In genomic region chr3L:16131264-16132066, dm6 we compare ENCODE assay signal across 1 fruit fly cellular context.
TF ChIP-seq lines count a peak whose summit lies in the region.

TSS of gene Trs20 (minus strand) at chr3L:16131632.
TSS of gene elg1 (plus strand) at chr3L:16132028.

TF ChIP-seq in whole organism, embryonic, 481 proteins besides CTCF, POLR2A, EP300 and RAD21 (continued from another document and continues in another):
- TF ChIP-seq Fer2 (tag; optimal IDR thresholded peaks at IDR 0.05; lab: Kevin White, UChicago), result peak; percentile 24
- TF ChIP-seq CG33213 (GFP tag; optimal IDR thresholded peaks at IDR 0.05; lab: Kevin White, UChicago), result no peak
- TF ChIP-seq CG16863 (GFP tag; optimal IDR thresholded peaks at IDR 0.05; lab: Kevin White, UChicago), result no peak
- no peak for TF ChIP-seq usp (GFP tag; optimal IDR thresholded peaks at IDR 0.05; lab: Kevin White, UChicago)
- TF ChIP-seq Antp (GFP tag; optimal IDR thresholded peaks at IDR 0.05; lab: Kevin White, UChicago), result no peak
- no peak for TF ChIP-seq Neu2 (GFP tag; optimal IDR thresholded peaks at IDR 0.05; lab: Kevin White, UChicago; ENCODE audit: borderline replicate concordance)
- peak; percentile 47 for TF ChIP-seq Ptx1 (GFP tag; IDR thresholded peaks at IDR 0.05; lab: Robert Waterston, UW)
- TF ChIP-seq otp (GFP tag; IDR thresholded peaks at IDR 0.05; lab: Robert Waterston, UW), result no peak
- peak; percentile 56; the same call in 2 of the 3 replicates for TF ChIP-seq CG11695 (GFP tag; IDR thresholded peaks at IDR 0.05; lab: Robert Waterston, UW)
- TF ChIP-seq luna (GFP tag; optimal IDR thresholded peaks at IDR 0.05; lab: Kevin White, UChicago), result no peak
- no peak for TF ChIP-seq pum (GFP tag; optimal IDR thresholded peaks at IDR 0.05; lab: Kevin White, UChicago)
- TF ChIP-seq danr (GFP tag; IDR thresholded peaks at IDR 0.05; lab: Robert Waterston, UW), result no peak
- no peak for TF ChIP-seq toy (GFP tag; IDR thresholded peaks at IDR 0.05; lab: Robert Waterston, UW)
- TF ChIP-seq CG10366 (GFP tag; IDR thresholded peaks at IDR 0.05; lab: Robert Waterston, UW), result no peak; the same call in 1 of the 2 replicates
- no peak for TF ChIP-seq Mrtf (GFP tag; IDR thresholded peaks at IDR 0.05; lab: Robert Waterston, UW)
- no peak for TF ChIP-seq CG4360 (GFP tag; IDR thresholded peaks at IDR 0.05; lab: Robert Waterston, UW)
- TF ChIP-seq Xrp1 (GFP tag; IDR thresholded peaks at IDR 0.05; lab: Robert Waterston, UW), result no peak; the same call in 1 of the 2 replicates
- peak; percentile 59; the same call in 1 of the 2 replicates for TF ChIP-seq slbo (GFP tag; IDR thresholded peaks at IDR 0.05; lab: Robert Waterston, UW)
- TF ChIP-seq gce (GFP tag; IDR thresholded peaks at IDR 0.05; lab: Robert Waterston, UW), result no peak
- TF ChIP-seq CG11085 (GFP tag; IDR thresholded peaks at IDR 0.05; lab: Robert Waterston, UW), result no peak
- TF ChIP-seq pan (optimal IDR thresholded peaks at IDR 0.05; lab: Kevin White, UChicago), result no peak
- peak in 1 of 2 experiments; percentile 11 for TF ChIP-seq pan (GFP tag; optimal IDR thresholded peaks at IDR 0.05 in 1 of 2, IDR thresholded peaks at IDR 0.05 in 1 of 2)
- TF ChIP-seq Mad (GFP tag; optimal IDR thresholded peaks at IDR 0.05; lab: Kevin White, UChicago), result no peak
- peak; percentile 30 for TF ChIP-seq unpg (GFP tag; optimal IDR thresholded peaks at IDR 0.05; lab: Kevin White, UChicago)
- TF ChIP-seq lilli (GFP tag; optimal IDR thresholded peaks at IDR 0.05; lab: Kevin White, UChicago), result peak; percentile 45
- no peak for TF ChIP-seq CG4707 (GFP tag; optimal IDR thresholded peaks at IDR 0.05; lab: Kevin White, UChicago)
- peak; percentile 35 for TF ChIP-seq Xbp1 (GFP tag; optimal IDR thresholded peaks at IDR 0.05; lab: Kevin White, UChicago)
- peak; percentile 51 for TF ChIP-seq CG3281 (GFP tag; optimal IDR thresholded peaks at IDR 0.05; lab: Kevin White, UChicago)
- peak; percentile 46 for TF ChIP-seq pzg (GFP tag; optimal IDR thresholded peaks at IDR 0.05; lab: Kevin White, UChicago)
- TF ChIP-seq CG10959 (GFP tag; IDR thresholded peaks at IDR 0.05; lab: Robert Waterston, UW), result no peak
- TF ChIP-seq trh (GFP tag; optimal IDR thresholded peaks at IDR 0.05; lab: Kevin White, UChicago), result no peak
- no peak for TF ChIP-seq her (GFP tag; optimal IDR thresholded peaks at IDR 0.05; lab: Kevin White, UChicago)
- TF ChIP-seq fd3F (GFP tag; optimal IDR thresholded peaks at IDR 0.05; lab: Kevin White, UChicago), result peak; percentile 46
- no peak for TF ChIP-seq grn (GFP tag; optimal IDR thresholded peaks at IDR 0.05; lab: Kevin White, UChicago)
- 0 out of 2 replicates have a peak, but pooled peaks have one; percentile 33 for TF ChIP-seq onecut (GFP tag; IDR thresholded peaks at IDR 0.05; lab: Robert Waterston, UW)
- TF ChIP-seq CG7745 (tag; optimal IDR thresholded peaks at IDR 0.05; lab: Kevin White, UChicago), result no peak
- peak; percentile 71 for TF ChIP-seq CG30020 (tag; optimal IDR thresholded peaks at IDR 0.05; lab: Kevin White, UChicago)
- peak; percentile 79; the same call in 1 of the 2 replicates for TF ChIP-seq E2f2 (GFP tag; IDR thresholded peaks at IDR 0.05; lab: Robert Waterston, UW)
- TF ChIP-seq pb (GFP tag; optimal IDR thresholded peaks at IDR 0.05; lab: Kevin White, UChicago), result no peak
- no peak for TF ChIP-seq ttk (GFP tag; IDR thresholded peaks at IDR 0.05; lab: Robert Waterston, UW)
- no peak for TF ChIP-seq Side (GFP tag; optimal IDR thresholded peaks at IDR 0.05; lab: Kevin White, UChicago)
- TF ChIP-seq CG10431 (GFP tag; optimal IDR thresholded peaks at IDR 0.05; lab: Kevin White, UChicago), result peak; percentile 28
- TF ChIP-seq CG4424 (GFP tag; optimal IDR thresholded peaks at IDR 0.05; lab: Kevin White, UChicago), result peak; percentile 43
- peak; percentile 62 for TF ChIP-seq CG9437 (GFP tag; optimal IDR thresholded peaks at IDR 0.05; lab: Kevin White, UChicago)
- no peak for TF ChIP-seq CG30431 (GFP tag; optimal IDR thresholded peaks at IDR 0.05; lab: Kevin White, UChicago)
- no peak for TF ChIP-seq Taf1 (GFP tag; IDR thresholded peaks at IDR 0.05; lab: Robert Waterston, UW)
- peak; percentile 56 for TF ChIP-seq CG10209 (GFP tag; optimal IDR thresholded peaks at IDR 0.05; lab: Kevin White, UChicago)
- no peak for TF ChIP-seq hkb (optimal IDR thresholded peaks at IDR 0.05; lab: Kevin White, UChicago)
- 0 out of 2 replicates have a peak, but pooled peaks have one; percentile 25 for TF ChIP-seq hkb (GFP tag; IDR thresholded peaks at IDR 0.05; lab: Robert Waterston, UW)
- peak; percentile 60 for TF ChIP-seq CG17385 (GFP tag; optimal IDR thresholded peaks at IDR 0.05; lab: Kevin White, UChicago)
- no peak for TF ChIP-seq CG2875 (GFP tag; optimal IDR thresholded peaks at IDR 0.05; lab: Kevin White, UChicago)
- 0 out of 2 replicates have a peak, but pooled peaks have one; percentile 27 for TF ChIP-seq CG4404 (GFP tag; IDR thresholded peaks at IDR 0.05; lab: Robert Waterston, UW)
- no peak for TF ChIP-seq sim (GFP tag; IDR thresholded peaks at IDR 0.05; lab: Robert Waterston, UW)
- TF ChIP-seq Fer3 (tag; optimal IDR thresholded peaks at IDR 0.05; lab: Kevin White, UChicago), result peak; percentile 40
- no peak for TF ChIP-seq sens-2 (GFP tag; IDR thresholded peaks at IDR 0.05; lab: Robert Waterston, UW)
- no peak for TF ChIP-seq Optix (GFP tag; IDR thresholded peaks at IDR 0.05; lab: Robert Waterston, UW)
- TF ChIP-seq jigr1 (GFP tag; IDR thresholded peaks at IDR 0.05; lab: Robert Waterston, UW), result no peak
- TF ChIP-seq crc (GFP tag; optimal IDR thresholded peaks at IDR 0.05; lab: Kevin White, UChicago), result no peak
- peak; percentile 2 for TF ChIP-seq bcd (GFP tag; optimal IDR thresholded peaks at IDR 0.05; lab: Kevin White, UChicago)
- TF ChIP-seq kay (GFP tag; optimal IDR thresholded peaks at IDR 0.05; lab: Kevin White, UChicago), result no peak
- peak; percentile 21 for TF ChIP-seq Chrac-16 (GFP tag; optimal IDR thresholded peaks at IDR 0.05; lab: Kevin White, UChicago)
- TF ChIP-seq ac (GFP tag; optimal IDR thresholded peaks at IDR 0.05; lab: Kevin White, UChicago), result no peak
- TF ChIP-seq CG2129 (GFP tag; IDR thresholded peaks at IDR 0.05; lab: Robert Waterston, UW; ENCODE audit: partially characterized antibody), result no peak
- no peak for TF ChIP-seq Trl (optimal IDR thresholded peaks at IDR 0.05; lab: Kevin White, UChicago)
- TF ChIP-seq Trl (GFP tag; optimal IDR thresholded peaks at IDR 0.05; lab: Kevin White, UChicago), result no peak
- TF ChIP-seq vfl (GFP tag; optimal IDR thresholded peaks at IDR 0.05; lab: Kevin White, UChicago), result no peak
- TF ChIP-seq C15 (GFP tag; IDR thresholded peaks at IDR 0.05; lab: Robert Waterston, UW), result no peak
- no peak for TF ChIP-seq jumu (GFP tag; optimal IDR thresholded peaks at IDR 0.05; lab: Kevin White, UChicago)
- TF ChIP-seq CG14965 (GFP tag; optimal IDR thresholded peaks at IDR 0.05; lab: Kevin White, UChicago; ENCODE audit: borderline replicate concordance), result no peak
- TF ChIP-seq Pdp1 (GFP tag; optimal IDR thresholded peaks at IDR 0.05; lab: Kevin White, UChicago), result peak in 1 of 2 experiments; percentile 5
- no peak for TF ChIP-seq GATAe (GFP tag; conservative IDR thresholded peaks at IDR 0.05; lab: Robert Waterston, UW)
- TF ChIP-seq Deaf1 (tag; optimal IDR thresholded peaks at IDR 0.05; lab: Kevin White, UChicago), result no peak
- peak; percentile 74 for TF ChIP-seq D19A (tag; optimal IDR thresholded peaks at IDR 0.05; lab: Kevin White, UChicago)
- TF ChIP-seq CG12744 (GFP tag; optimal IDR thresholded peaks at IDR 0.05; lab: Kevin White, UChicago), result no peak
- TF ChIP-seq CG7372 (GFP tag; IDR thresholded peaks at IDR 0.05; lab: Robert Waterston, UW), result no peak
- TF ChIP-seq CG17359 (tag; optimal IDR thresholded peaks at IDR 0.05; lab: Kevin White, UChicago), result peak; percentile 45
- TF ChIP-seq Hr78 (GFP tag; optimal IDR thresholded peaks at IDR 0.05; lab: Kevin White, UChicago), result peak in 1 of 2 experiments; percentile 44
- no peak for TF ChIP-seq CG11093 (GFP tag; IDR thresholded peaks at IDR 0.05; lab: Robert Waterston, UW)
- no peak for TF ChIP-seq CG6791 (GFP tag; IDR thresholded peaks at IDR 0.05; lab: Robert Waterston, UW; ENCODE audit: partially characterized antibody)
- no peak for TF ChIP-seq CrebB (tag; optimal IDR thresholded peaks at IDR 0.05; lab: Kevin White, UChicago)
- TF ChIP-seq CG8281 (tag; optimal IDR thresholded peaks at IDR 0.05; lab: Kevin White, UChicago), result no peak
- TF ChIP-seq CG3847 (GFP tag; IDR thresholded peaks at IDR 0.05; lab: Robert Waterston, UW), result peak; percentile 85
- TF ChIP-seq org-1 (GFP tag; optimal IDR thresholded peaks at IDR 0.05; lab: Kevin White, UChicago), result no peak
- TF ChIP-seq Kr (GFP tag; optimal IDR thresholded peaks at IDR 0.05; lab: Kevin White, UChicago), result no peak
- TF ChIP-seq nerfin-1 (tag; optimal IDR thresholded peaks at IDR 0.05; lab: Kevin White, UChicago), result peak; percentile 15
- no peak for TF ChIP-seq pnt (GFP tag; optimal IDR thresholded peaks at IDR 0.05; lab: Kevin White, UChicago)
- peak; percentile 27 for TF ChIP-seq CG6765 (GFP tag; optimal IDR thresholded peaks at IDR 0.05; lab: Kevin White, UChicago)
- TF ChIP-seq CG17361 (GFP tag; IDR thresholded peaks at IDR 0.05; lab: Robert Waterston, UW), result peak; percentile 88; the same call in 2 of the 3 replicates
- peak; percentile 84 for TF ChIP-seq CG8924 (tag; optimal IDR thresholded peaks at IDR 0.05; lab: Kevin White, UChicago)
- TF ChIP-seq CG32772 (GFP tag; IDR thresholded peaks at IDR 0.05; lab: Robert Waterston, UW), result no peak
- TF ChIP-seq slp2 (GFP tag; optimal IDR thresholded peaks at IDR 0.05; lab: Kevin White, UChicago), result no peak
- TF ChIP-seq rib (GFP tag; IDR thresholded peaks at IDR 0.05; lab: Robert Waterston, UW), result 0 out of 2 replicates have a peak, but pooled peaks have one; percentile 32
- no peak for TF ChIP-seq CG11247 (GFP tag; IDR thresholded peaks at IDR 0.05; lab: Robert Waterston, UW)
- peak; percentile 7 for TF ChIP-seq mam (GFP tag; optimal IDR thresholded peaks at IDR 0.05; lab: Kevin White, UChicago)
- no peak for TF ChIP-seq Bdp1 (GFP tag; optimal IDR thresholded peaks at IDR 0.05; lab: Kevin White, UChicago)
- peak; percentile 69 for TF ChIP-seq CG15269 (tag; optimal IDR thresholded peaks at IDR 0.05; lab: Kevin White, UChicago)
- TF ChIP-seq al (GFP tag; IDR thresholded peaks at IDR 0.05; lab: Robert Waterston, UW), result peak; percentile 39; the same call in 1 of the 2 replicates
- no peak for TF ChIP-seq CG11398 (GFP tag; optimal IDR thresholded peaks at IDR 0.05; lab: Kevin White, UChicago)
- no peak for TF ChIP-seq CG1832 (GFP tag; optimal IDR thresholded peaks at IDR 0.05; lab: Kevin White, UChicago)
- no peak for TF ChIP-seq CG11560 (tag; IDR thresholded peaks at IDR 0.05; lab: Robert Waterston, UW)
- TF ChIP-seq CG13424 (tag; optimal IDR thresholded peaks at IDR 0.05; lab: Kevin White, UChicago), result peak; percentile 73
- no peak for TF ChIP-seq pfk (GFP tag; optimal IDR thresholded peaks at IDR 0.05; lab: Kevin White, UChicago)
- TF ChIP-seq CG31388 (GFP tag; optimal IDR thresholded peaks at IDR 0.05; lab: Kevin White, UChicago), result no peak
- TF ChIP-seq Sin3A (optimal IDR thresholded peaks at IDR 0.05; lab: Kevin White, UChicago), result no peak
- no peak for TF ChIP-seq Sry-β (GFP tag; optimal IDR thresholded peaks at IDR 0.05; lab: Kevin White, UChicago)
- TF ChIP-seq CG1024 (GFP tag; IDR thresholded peaks at IDR 0.05; lab: Robert Waterston, UW), result no peak
- TF ChIP-seq MTF-1 (GFP tag; optimal IDR thresholded peaks at IDR 0.05; lab: Kevin White, UChicago; ENCODE audit: borderline replicate concordance), result no peak
- TF ChIP-seq fru (optimal IDR thresholded peaks at IDR 0.05; lab: Kevin White, UChicago), result no peak
- TF ChIP-seq croc (GFP tag; conservative IDR thresholded peaks at IDR 0.05; lab: Robert Waterston, UW), result no peak
- peak; percentile 53 for TF ChIP-seq CG9727 (GFP tag; optimal IDR thresholded peaks at IDR 0.05; lab: Kevin White, UChicago)
- TF ChIP-seq Dip3 (GFP tag; optimal IDR thresholded peaks at IDR 0.05; lab: Kevin White, UChicago), result no peak
- TF ChIP-seq Hand (GFP tag; optimal IDR thresholded peaks at IDR 0.05; lab: Kevin White, UChicago), result peak; percentile 11
- no peak; the same call in 1 of the 2 replicates for TF ChIP-seq CG14014 (GFP tag; IDR thresholded peaks at IDR 0.05; lab: Robert Waterston, UW)
- no peak for TF ChIP-seq Scr (GFP tag; IDR thresholded peaks at IDR 0.05; lab: Robert Waterston, UW; ENCODE audit: partially characterized antibody)
- no peak; the same call in 1 of the 2 replicates for TF ChIP-seq H2.0 (GFP tag; IDR thresholded peaks at IDR 0.05; lab: Robert Waterston, UW)
- TF ChIP-seq CG10565 (GFP tag; optimal IDR thresholded peaks at IDR 0.05; lab: Kevin White, UChicago), result no peak
- TF ChIP-seq bsh (GFP tag; optimal IDR thresholded peaks at IDR 0.05; lab: Kevin White, UChicago), result peak in 1 of 2 experiments; percentile 57
- no peak for TF ChIP-seq Adf1 (GFP tag; IDR thresholded peaks at IDR 0.05; lab: Robert Waterston, UW)
- TF ChIP-seq CG17912 (GFP tag; optimal IDR thresholded peaks at IDR 0.05; lab: Kevin White, UChicago), result no peak
- no peak for TF ChIP-seq br (optimal IDR thresholded peaks at IDR 0.05; lab: Kevin White, UChicago)
- peak; percentile 2 to 35 for TF ChIP-seq dpn (GFP tag; optimal IDR thresholded peaks at IDR 0.05; lab: Kevin White, UChicago)
- no peak for TF ChIP-seq hb (GFP tag; IDR thresholded peaks at IDR 0.05; lab: Robert Waterston, UW; ENCODE audit: partially characterized antibody)
- TF ChIP-seq CG13775 (GFP tag; optimal IDR thresholded peaks at IDR 0.05; lab: Kevin White, UChicago), result peak; percentile 41
- peak; percentile 35; the same call in 1 of the 3 replicates for TF ChIP-seq tgo (GFP tag; IDR thresholded peaks at IDR 0.05; lab: Robert Waterston, UW)
- peak; percentile 48 for TF ChIP-seq CG8290 (GFP tag; optimal IDR thresholded peaks at IDR 0.05; lab: Kevin White, UChicago)
- peak; percentile 44 to 69 for TF ChIP-seq CG8290 (tag; optimal IDR thresholded peaks at IDR 0.05; lab: Kevin White, UChicago)
- TF ChIP-seq Bgb (GFP tag; IDR thresholded peaks at IDR 0.05; lab: Robert Waterston, UW; ENCODE audit: partially characterized antibody), result 0 out of 2 replicates have a peak, but pooled peaks have one; percentile 7
- TF ChIP-seq schlank (tag; optimal IDR thresholded peaks at IDR 0.05; lab: Kevin White, UChicago), result no peak
- TF ChIP-seq CG12155 (GFP tag; optimal IDR thresholded peaks at IDR 0.05; lab: Kevin White, UChicago), result peak; percentile 19
- TF ChIP-seq Dbx (GFP tag; IDR thresholded peaks at IDR 0.05; lab: Robert Waterston, UW), result peak; percentile 63; the same call in 2 of the 3 replicates
- no peak for TF ChIP-seq wdn (GFP tag; IDR thresholded peaks at IDR 0.05; lab: Robert Waterston, UW)
- peak; percentile 44; the same call in 1 of the 2 replicates for TF ChIP-seq CG6689 (GFP tag; IDR thresholded peaks at IDR 0.05; lab: Robert Waterston, UW)
